Worm (Caenorhabditis elegans): ENCODE results near the gene col-2.

The col-2 gene

DNA sequence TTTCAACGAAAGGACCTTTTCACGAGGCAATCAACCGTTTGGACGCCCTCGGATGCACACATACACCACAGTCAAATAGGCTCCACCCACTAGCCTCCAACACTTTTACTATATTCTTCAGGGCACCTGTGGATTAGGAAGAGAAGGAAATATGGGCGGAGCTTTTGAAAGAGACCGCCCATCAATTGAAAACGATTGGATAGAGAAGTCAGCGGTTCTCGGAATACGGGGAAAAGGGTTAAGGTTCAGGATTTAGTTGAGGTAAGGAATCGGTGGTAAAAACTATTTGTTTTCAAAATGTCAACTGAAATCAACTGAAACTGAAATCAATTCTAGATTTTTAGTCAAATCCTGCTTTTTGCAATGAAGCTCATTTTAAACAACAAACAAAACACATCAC is 25.2 kb upstream of the col-2 start, which contains the start of gene egl-38:
Gene egl-38, minus strand, starts transcription at position 101 of the 400 bp plus-strand sequence.
- TF ChIP-seq tab-1 (GFP tag; IDR thresholded peaks at IDR 0.05) (no peak), flt-1 (GFP tag; IDR thresholded peaks at IDR 0.05) (no peak), med-1 (GFP tag; optimal IDR thresholded peaks at IDR 0.05; ENCODE audit: insufficient read depth) (no peak), klf-2 (GFP tag; conservative IDR thresholded peaks at IDR 0.05) (no peak), T22C8.4 (GFP tag; IDR thresholded peaks at IDR 0.05) (no peak), ztf-29 (GFP tag; IDR thresholded peaks at IDR 0.05) (no peak), ztf-23 (GFP tag; IDR thresholded peaks at IDR 0.05) (no peak), cog-1 (tag; optimal IDR thresholded peaks at IDR 0.05) (no peak), ref-1 (GFP tag; conservative IDR thresholded peaks at IDR 0.05) (no peak)

- TF ChIP-seq flt-1 (GFP tag; IDR thresholded peaks at IDR 0.05) = no peak
- TF ChIP-seq ref-1 (GFP tag; conservative IDR thresholded peaks at IDR 0.05) = no peak
- TF ChIP-seq T22C8.4 (GFP tag; IDR thresholded peaks at IDR 0.05) = no peak
Measured at ce11 chrIV:10096881-10097280, 11.6 kb upstream of the col-2 start, which contains the start of gene dis-3. dis-3 (plus strand) TSS chrIV:10097202.

DNA sequence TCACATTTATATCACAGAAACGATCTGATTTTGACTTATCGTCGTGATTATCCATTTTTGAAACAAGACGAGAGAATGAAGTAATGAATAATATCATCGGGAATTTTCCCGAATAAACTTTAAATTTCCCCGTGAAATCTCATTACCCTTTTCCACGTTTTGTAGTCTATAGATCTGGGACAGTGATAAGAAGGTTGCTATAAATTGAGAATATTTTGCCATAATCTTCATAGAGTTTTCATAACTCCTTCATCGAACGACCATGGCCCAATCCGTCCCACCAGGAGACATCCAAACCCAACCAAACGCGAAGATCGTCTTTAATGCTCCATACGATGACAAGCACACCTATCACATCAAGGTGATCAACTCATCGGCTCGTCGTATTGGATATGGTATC is 9.9 kb upstream of the col-2 start, which contains the start of the genes C04G2.5 and msp-36:
Gene C04G2.5, minus strand, starts transcription at position 101 of the 400 bp plus-strand sequence.
Gene msp-36, plus strand, starts transcription at position 263 of the 400 bp plus-strand sequence.
- TF ChIP-seq flt-1 (GFP tag; IDR thresholded peaks at IDR 0.05) (no peak), med-1 (GFP tag; optimal IDR thresholded peaks at IDR 0.05; ENCODE audit: insufficient read depth) (no peak), ztf-23 (GFP tag; IDR thresholded peaks at IDR 0.05) (no peak), cog-1 (tag; optimal IDR thresholded peaks at IDR 0.05) (no peak), ztf-29 (GFP tag; IDR thresholded peaks at IDR 0.05) (no peak), klf-2 (GFP tag; conservative IDR thresholded peaks at IDR 0.05) (no peak), ref-1 (GFP tag; conservative IDR thresholded peaks at IDR 0.05) (no peak), T22C8.4 (GFP tag; IDR thresholded peaks at IDR 0.05) (no peak), tab-1 (GFP tag; IDR thresholded peaks at IDR 0.05) (no peak)

- TF ChIP-seq cog-1 (tag; optimal IDR thresholded peaks at IDR 0.05) (no peak), tab-1 (GFP tag; IDR thresholded peaks at IDR 0.05) (no peak), T22C8.4 (GFP tag; IDR thresholded peaks at IDR 0.05) (no peak), klf-2 (GFP tag; conservative IDR thresholded peaks at IDR 0.05) (no peak), flt-1 (GFP tag; IDR thresholded peaks at IDR 0.05) (no peak), ztf-23 (GFP tag; IDR thresholded peaks at IDR 0.05) (no peak), med-1 (GFP tag; optimal IDR thresholded peaks at IDR 0.05; ENCODE audit: insufficient read depth) (no peak)
Measured at ce11 chrIV:10090358-10090757, 5.1 kb upstream of the col-2 start, which contains the start of gene ttbk-5. ttbk-5 (plus strand) TSS chrIV:10090658.

DNA sequence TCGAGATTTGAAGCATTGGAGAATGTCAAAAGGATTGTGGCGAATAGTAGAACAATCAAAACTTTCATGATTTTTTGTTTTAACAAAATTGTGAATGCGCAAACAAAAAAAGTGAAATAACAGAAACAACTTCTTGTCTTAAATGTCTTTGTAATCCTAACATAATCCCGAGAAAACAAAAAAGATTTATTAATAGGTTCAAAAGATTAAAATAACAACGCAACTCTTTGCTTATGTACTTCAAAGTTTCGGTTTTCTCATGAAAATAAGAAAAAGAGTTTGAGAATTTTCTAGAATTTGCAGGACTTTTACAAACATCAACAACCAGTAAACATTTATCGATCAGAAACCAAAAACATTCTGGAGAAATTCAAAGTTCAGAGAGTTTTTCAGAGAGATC is 4.5 kb upstream of the col-2 start, which contains the start of gene ttr-39:
Gene ttr-39, minus strand, starts transcription at position 101 of the 400 bp plus-strand sequence.
- no peak for TF ChIP-seq cog-1 (tag; optimal IDR thresholded peaks at IDR 0.05)
- TF ChIP-seq ref-1 (GFP tag; conservative IDR thresholded peaks at IDR 0.05) = no peak
- TF ChIP-seq med-1 (GFP tag; optimal IDR thresholded peaks at IDR 0.05; ENCODE audit: insufficient read depth) = no peak
- TF ChIP-seq T22C8.4 (GFP tag; IDR thresholded peaks at IDR 0.05) = no peak
- no peak for TF ChIP-seq klf-2 (GFP tag; conservative IDR thresholded peaks at IDR 0.05)
- TF ChIP-seq ztf-29 (GFP tag; IDR thresholded peaks at IDR 0.05) = no peak
- TF ChIP-seq flt-1 (GFP tag; IDR thresholded peaks at IDR 0.05) = no peak
- TF ChIP-seq ztf-23 (GFP tag; IDR thresholded peaks at IDR 0.05) = no peak
- TF ChIP-seq tab-1 (GFP tag; IDR thresholded peaks at IDR 0.05) = no peak

DNA sequence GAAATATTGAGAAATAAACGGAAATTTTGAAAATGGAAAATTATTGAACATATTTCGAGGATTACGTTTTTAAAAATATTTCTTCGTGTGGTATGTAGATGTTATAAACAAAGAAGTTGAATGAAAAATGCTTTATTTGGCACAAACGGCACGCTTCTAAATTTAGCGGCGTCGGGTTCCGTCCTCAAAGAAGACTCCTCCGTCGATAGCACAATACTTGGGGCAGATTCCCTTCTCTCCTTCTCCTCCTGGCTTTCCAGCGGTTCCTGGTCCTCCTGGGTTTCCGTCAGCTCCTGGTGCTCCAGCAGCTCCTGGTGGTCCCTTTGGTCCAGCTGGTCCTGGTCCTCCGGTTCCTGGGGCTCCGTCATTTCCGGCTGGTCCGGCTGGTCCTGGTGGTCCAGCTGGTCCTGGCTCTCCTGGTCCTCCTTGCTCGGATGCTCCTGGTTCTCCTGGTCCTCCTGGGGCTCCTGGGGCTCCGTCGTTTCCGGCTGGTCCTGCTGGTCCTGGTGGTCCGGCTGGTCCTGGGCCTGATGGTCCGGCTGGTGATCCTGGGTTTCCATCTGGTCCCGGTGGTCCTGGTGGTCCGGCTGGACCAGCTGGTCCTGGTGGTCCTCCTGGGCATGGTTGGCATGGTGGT is 810 bp downstream of the col-2 start, which contains the start of gene W01B6.8:
Gene W01B6.8, minus strand, starts transcription at position 51 of the 637 bp plus-strand sequence.
- TF ChIP-seq ref-1 (GFP tag; conservative IDR thresholded peaks at IDR 0.05) = no peak
- TF ChIP-seq ztf-29 (GFP tag; IDR thresholded peaks at IDR 0.05) = no peak
- TF ChIP-seq tab-1 (GFP tag; IDR thresholded peaks at IDR 0.05) = no peak
- TF ChIP-seq med-1 (GFP tag; optimal IDR thresholded peaks at IDR 0.05; ENCODE audit: insufficient read depth) = no peak
- no peak for TF ChIP-seq flt-1 (GFP tag; IDR thresholded peaks at IDR 0.05)
- no peak for TF ChIP-seq T22C8.4 (GFP tag; IDR thresholded peaks at IDR 0.05)
- TF ChIP-seq klf-2 (GFP tag; conservative IDR thresholded peaks at IDR 0.05) = no peak
- no peak for TF ChIP-seq cog-1 (tag; optimal IDR thresholded peaks at IDR 0.05)
- no peak for TF ChIP-seq ztf-23 (GFP tag; IDR thresholded peaks at IDR 0.05)

DNA sequence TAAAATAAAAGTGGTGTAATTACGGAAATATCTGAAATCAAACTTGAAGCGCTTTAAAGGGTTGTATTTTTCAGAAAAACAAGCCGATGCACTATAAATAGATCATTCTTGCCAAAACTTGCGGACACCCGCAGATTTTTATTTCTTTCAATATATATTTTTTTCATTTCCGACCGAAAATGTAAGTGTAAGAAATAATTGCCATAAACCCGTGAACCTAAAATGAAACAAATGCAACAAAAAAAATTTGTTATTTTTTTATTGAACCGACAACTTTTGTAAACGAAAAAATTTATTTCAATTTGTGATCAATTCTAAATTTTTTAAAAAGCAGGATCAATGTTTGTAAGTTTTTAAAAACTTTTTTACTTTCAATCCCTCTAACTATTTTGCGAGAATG is 4.4 kb downstream of the col-2 start, which contains the start of gene W01B6.6:
Gene W01B6.6, plus strand, starts transcription at position 301 of the 400 bp plus-strand sequence.
- TF ChIP-seq flt-1 (GFP tag; IDR thresholded peaks at IDR 0.05) (no peak), T22C8.4 (GFP tag; IDR thresholded peaks at IDR 0.05) (no peak), klf-2 (GFP tag; conservative IDR thresholded peaks at IDR 0.05) (no peak), ref-1 (GFP tag; conservative IDR thresholded peaks at IDR 0.05) (no peak), med-1 (GFP tag; optimal IDR thresholded peaks at IDR 0.05; ENCODE audit: insufficient read depth) (no peak), cog-1 (tag; optimal IDR thresholded peaks at IDR 0.05) (no peak), ztf-23 (GFP tag; IDR thresholded peaks at IDR 0.05) (no peak), ztf-29 (GFP tag; IDR thresholded peaks at IDR 0.05) (no peak), tab-1 (GFP tag; IDR thresholded peaks at IDR 0.05) (no peak)

DNA sequence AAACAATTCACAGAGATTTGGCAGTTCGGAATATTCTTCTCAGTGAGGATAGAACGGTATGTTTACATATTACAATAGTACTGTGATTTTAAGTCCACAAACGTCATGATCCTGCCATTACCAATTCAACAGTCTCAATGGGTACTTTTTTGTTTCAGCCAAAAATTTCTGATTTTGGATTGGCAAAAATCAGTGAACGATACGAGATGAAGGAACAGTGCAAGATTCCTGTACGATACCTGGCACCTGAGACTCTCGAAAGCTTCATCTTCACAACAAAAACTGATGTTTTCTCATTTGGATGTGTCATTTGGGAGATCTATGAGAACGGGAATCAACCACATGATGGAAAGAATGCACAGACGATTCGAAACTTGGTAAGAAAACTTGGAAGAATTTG is 7.2 kb downstream of the col-2 start:
- TF ChIP-seq flt-1 (GFP tag; IDR thresholded peaks at IDR 0.05) (no peak), T22C8.4 (GFP tag; IDR thresholded peaks at IDR 0.05) (no peak), tab-1 (GFP tag; IDR thresholded peaks at IDR 0.05) (no peak), cog-1 (tag; optimal IDR thresholded peaks at IDR 0.05) (no peak), ref-1 (GFP tag; conservative IDR thresholded peaks at IDR 0.05) (no peak), ztf-23 (GFP tag; IDR thresholded peaks at IDR 0.05) (no peak), ztf-29 (GFP tag; IDR thresholded peaks at IDR 0.05) (no peak), klf-2 (GFP tag; conservative IDR thresholded peaks at IDR 0.05) (no peak), med-1 (GFP tag; optimal IDR thresholded peaks at IDR 0.05; ENCODE audit: insufficient read depth) (no peak)

- no peak for TF ChIP-seq ztf-23 (GFP tag; IDR thresholded peaks at IDR 0.05)
- no peak for TF ChIP-seq ref-1 (GFP tag; conservative IDR thresholded peaks at IDR 0.05)
- no peak for TF ChIP-seq T22C8.4 (GFP tag; IDR thresholded peaks at IDR 0.05)
- no peak for TF ChIP-seq ztf-29 (GFP tag; IDR thresholded peaks at IDR 0.05)
- TF ChIP-seq klf-2 (GFP tag; conservative IDR thresholded peaks at IDR 0.05) = no peak
- TF ChIP-seq flt-1 (GFP tag; IDR thresholded peaks at IDR 0.05) = no peak
- no peak for TF ChIP-seq med-1 (GFP tag; optimal IDR thresholded peaks at IDR 0.05; ENCODE audit: insufficient read depth)
- no peak for TF ChIP-seq tab-1 (GFP tag; IDR thresholded peaks at IDR 0.05)
- no peak for TF ChIP-seq cog-1 (tag; optimal IDR thresholded peaks at IDR 0.05)
Measured at ce11 chrIV:10075899-10076298, 9.4 kb downstream of the col-2 start, which contains the start of gene W01B6.5. W01B6.5 (plus strand) TSS chrIV:10076199.
